Worm (Caenorhabditis elegans) whole organism, early embryonic: Measurements from ENCODE around the gene C49A9.1.

Source experiments
- ceh-36 ChIP-seq: sonication (generic microtip); optimal IDR thresholded peaks from 2 replicates; lab custom pipeline; 2016; ENCODE audit warnings: missing genetic modification characterization, inconsistent platforms, missing compliant biosample characterization
- scrt-1 ChIP-seq: fragments of 200-800 bp; sonication (Bioruptor generic); IDR thresholded peaks from 2 replicates; pipeline ENCODE4 v1.3.6; 2022; ENCODE audit warnings: missing genetic modification characterization, missing compliant biosample characterization
- tbx-11 ChIP-seq: fragments of 200-800 bp; sonication (Bioruptor generic); IDR thresholded peaks from 2 replicates; pipeline ENCODE4 v1.3.6; 2022; ENCODE audit warnings: missing genetic modification characterization, missing compliant biosample characterization

DNA sequence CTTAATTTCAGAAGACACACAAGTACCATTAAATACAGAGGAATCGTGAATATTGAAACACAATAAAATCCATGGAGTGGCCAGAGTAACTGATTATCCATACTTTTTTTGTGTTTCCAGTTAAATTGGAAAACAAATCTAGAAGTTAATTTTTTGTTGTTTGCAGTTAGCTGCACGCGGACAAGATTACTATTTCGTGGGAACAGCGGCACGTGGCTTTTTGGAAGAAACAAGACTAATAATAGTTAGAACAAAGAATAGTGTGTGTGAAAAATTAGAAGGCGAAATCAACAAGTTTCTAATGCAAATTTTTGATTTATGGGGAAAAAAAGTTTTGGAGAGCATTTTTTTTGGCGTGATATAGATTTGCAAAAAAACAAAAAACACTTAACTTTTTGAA, 38.5 kb downstream of the C49A9.1 start, which contains the start of gene srv-29:
- TF ChIP-seq ceh-36 = no peak
- no peak for TF ChIP-seq scrt-1 (GFP tag; lab: Robert Waterston, UW)
- TF ChIP-seq tbx-11 = no peak
